Worm (Caenorhabditis elegans) whole organism, young adult: Measurements from ENCODE around the gene pld-1.
"Not testable (repeated sequence)": the region's sequence is repeated elsewhere in the genome, so short reads cannot be mapped to it uniquely, and the experiment has no call there.

Experiments
- C06A6.2 ChIP-seq: fragments of 200-800 bp; sonication (Bioruptor generic); conservative IDR thresholded peaks from 2 replicates; pipeline ENCODE4 v1.3.6; 2022; ENCODE audit warnings: missing genetic modification characterization, missing compliant biosample characterization
- F57A8.1 ChIP-seq: fragments of 200-800 bp; sonication (Bioruptor generic); optimal IDR thresholded peaks from 2 replicates; lab custom pipeline; 2018; ENCODE audit warnings: mild to moderate bottlenecking, missing genetic modification characterization, moderate library complexity, missing compliant biosample characterization
- dpl-1 ChIP-seq: fragments of 150-350 bp; optimal IDR thresholded peaks from 2 replicates; lab custom pipeline; 2014; ENCODE audit warnings: missing biosample characterization, missing genetic modification reagents, missing genetic modification characterization

DNA sequence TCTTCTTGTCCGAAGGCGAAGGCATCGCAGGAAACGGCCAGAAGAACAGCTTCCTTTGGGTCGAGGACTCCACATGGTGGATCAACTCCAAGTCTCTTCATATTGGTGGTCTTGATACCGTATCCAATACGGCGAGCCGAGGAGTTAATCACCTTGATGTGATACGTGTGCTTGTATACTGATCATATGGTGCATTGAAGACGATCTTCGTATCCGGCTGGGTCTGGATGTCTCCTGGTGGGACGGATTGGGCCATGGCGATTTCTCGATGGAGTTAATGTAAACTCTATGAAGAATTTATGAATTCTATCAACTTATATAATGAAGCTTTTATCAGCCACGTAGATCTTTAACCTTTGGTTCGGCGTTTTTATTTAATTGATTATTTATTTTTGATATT, 23.7 kb upstream of the pld-1 start, which contains the start of gene msp-74:
- not testable (repeated sequence) for TF ChIP-seq C06A6.2; dpl-1 (GFP tag; lab: Kevin White, UChicago); F57A8.1
